Worm (Caenorhabditis elegans) whole organism, late embryonic: ENCODE data around the gene tbcb-1.

Experiments
- T23F11.4 ChIP-seq: fragments of 200-800 bp; sonication (Bioruptor generic); optimal IDR thresholded peaks from 2 replicates; lab custom pipeline; 2018; ENCODE audit warnings: mild to moderate bottlenecking, missing genetic modification characterization, missing compliant biosample characterization
- ceh-24 ChIP-seq: sonication (generic microtip); optimal IDR thresholded peaks from 2 replicates; lab custom pipeline; 2016; ENCODE audit warnings: mild to moderate bottlenecking, missing genetic modification characterization, missing compliant biosample characterization
- ceh-34 ChIP-seq: sonication (generic microtip); optimal IDR thresholded peaks from 2 replicates; lab custom pipeline; 2016; ENCODE audit warnings: mild to moderate bottlenecking, missing genetic modification characterization, missing compliant biosample characterization
- ceh-48 ChIP-seq: sonication (generic microtip); optimal IDR thresholded peaks from 2 replicates; lab custom pipeline; 2016; ENCODE audit warnings: missing genetic modification characterization, inconsistent platforms, missing compliant biosample characterization
- elt-2 ChIP-seq: sonication (generic microtip); optimal IDR thresholded peaks from 2 replicates; lab custom pipeline; 2016; ENCODE audit warnings: missing genetic modification reagents, missing genetic modification characterization, missing compliant biosample characterization
- fkh-10 ChIP-seq: fragments of 150-350 bp; optimal IDR thresholded peaks from 2 replicates; lab custom pipeline; 2014; ENCODE audit warnings: missing biosample characterization, missing genetic modification reagents, missing genetic modification characterization
- nfya-1 ChIP-seq: sonication (generic microtip); optimal IDR thresholded peaks from 2 replicates; lab custom pipeline; 2017; ENCODE audit warnings: missing genetic modification characterization, mild to moderate bottlenecking, missing compliant biosample characterization, antibody characterized with exemption, moderate library complexity
- nhr-11 ChIP-seq: fragments of 150-350 bp; optimal IDR thresholded peaks from 2 replicates; lab custom pipeline; 2014; ENCODE audit warnings: missing biosample characterization, missing genetic modification characterization
- pat-9 ChIP-seq: fragments of 200-800 bp; sonication (Bioruptor generic); optimal IDR thresholded peaks from 2 replicates; lab custom pipeline; 2018; ENCODE audit warnings: mild to moderate bottlenecking, missing genetic modification characterization, moderate library complexity, missing compliant biosample characterization
- pqm-1 ChIP-seq: sonication (generic microtip); optimal IDR thresholded peaks from 2 replicates; lab custom pipeline; 2016; ENCODE audit warnings: missing genetic modification characterization, missing compliant biosample characterization
- ttx-3 ChIP-seq: sonication (generic microtip); optimal IDR thresholded peaks from 2 replicates; lab custom pipeline; 2016; ENCODE audit warnings: missing genetic modification reagents, missing genetic modification characterization, missing compliant biosample characterization
- unc-42 ChIP-seq: sonication (generic microtip); optimal IDR thresholded peaks from 2 replicates; lab custom pipeline; 2016; ENCODE audit warnings: missing genotype, missing genetic modification characterization, missing compliant biosample characterization
- unc-86 ChIP-seq: sonication (generic microtip); optimal IDR thresholded peaks from 2 replicates; lab custom pipeline; 2016; ENCODE audit warnings: missing genetic modification characterization, missing compliant biosample characterization

DNA sequence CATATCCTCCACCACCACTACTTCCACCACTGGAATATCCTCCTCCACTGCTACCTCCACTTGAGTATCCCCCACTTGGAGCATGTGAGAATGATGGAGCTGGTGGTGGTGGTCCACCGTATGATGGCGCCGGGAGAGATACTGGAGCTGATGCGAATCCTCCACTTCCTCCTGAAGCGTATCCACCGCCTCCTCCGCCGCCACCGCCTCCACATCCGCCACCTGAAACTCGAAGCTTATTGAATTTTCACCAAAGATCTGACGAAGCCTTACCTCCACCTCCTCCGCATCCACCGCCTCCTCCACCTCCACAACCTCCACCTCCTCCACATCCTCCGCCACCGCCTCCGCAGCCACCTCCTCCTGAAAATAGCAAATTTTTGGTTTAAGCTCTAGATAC is 29.2 kb upstream of the tbcb-1 start:
- TF ChIP-seq fkh-10 (GFP tag; lab: Kevin White, UChicago) (no peak), ttx-3 (tag; lab: Kevin White, UChicago) (no peak), ceh-24 (no peak), ceh-34 (tag; lab: Kevin White, UChicago) (no peak), pqm-1 (tag; lab: Kevin White, UChicago) (no peak), ceh-48 (tag; lab: Kevin White, UChicago) (no peak), pat-9 (tag; lab: Kevin White, UChicago) (no peak), elt-2 (tag; lab: Kevin White, UChicago) (no peak), unc-86 (tag; lab: Kevin White, UChicago) (no peak), T23F11.4 (GFP tag; lab: Kevin White, UChicago) (no peak), nhr-11 (tag; lab: Kevin White, UChicago) (no peak), unc-42 (tag; lab: Kevin White, UChicago) (no peak), nfya-1 (tag; lab: Kevin White, UChicago) (no peak)
